Worm (Caenorhabditis elegans): Measurements from ENCODE around the gene C37C3.11.

DNA sequence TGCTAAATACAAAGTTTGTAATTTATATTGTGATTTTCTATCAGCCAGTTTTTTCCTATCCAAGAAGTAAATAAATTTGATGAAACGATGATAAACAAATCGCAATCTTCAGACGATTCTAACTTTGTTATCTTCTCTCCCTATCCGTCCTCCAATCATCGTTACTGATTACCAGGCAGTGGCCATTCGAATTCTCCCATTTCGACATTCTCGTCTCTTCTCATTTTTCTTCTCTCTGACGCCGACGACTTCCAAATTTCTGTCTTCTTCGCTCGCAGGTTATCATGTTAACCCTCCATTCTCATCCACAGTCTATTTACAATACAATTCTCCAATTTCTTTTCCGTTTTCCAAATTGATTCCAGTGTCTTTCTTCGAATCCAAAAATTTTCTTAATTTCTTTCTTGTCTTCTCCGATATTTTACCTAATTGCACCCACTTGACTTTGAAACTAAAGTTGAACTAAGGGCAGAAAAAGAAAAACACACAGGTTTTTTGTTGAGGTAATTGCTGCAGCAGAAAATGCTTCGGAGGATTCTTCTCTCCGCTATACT, 13.9 kb upstream of the C37C3.11 start, which contains the start of gene F40A3.2:
- no peak for TF ChIP-seq ama-1 (optimal IDR thresholded peaks at IDR 0.05)
- no peak for TF ChIP-seq scrt-1 (GFP tag; IDR thresholded peaks at IDR 0.05)
- TF ChIP-seq ceh-13 (GFP tag; optimal IDR thresholded peaks at IDR 0.05), result no peak
- no peak for TF ChIP-seq aly-1 (tag; optimal IDR thresholded peaks at IDR 0.05)
- no peak for TF ChIP-seq F13C5.2 (tag; optimal IDR thresholded peaks at IDR 0.05)
